Worm (Caenorhabditis elegans): ENCODE data around the gene R04A9.3.

The R04A9.3 gene

ce11 chrX:353134-353669, 27.2 kb downstream of the R04A9.3 start, which contains the start of gene sor-3 (continued):
- TF ChIP-seq mep-1 (tag; optimal IDR thresholded peaks at IDR 0.05), result peak; percentile 95
- TF ChIP-seq F26F4.8 (GFP tag; conservative IDR thresholded peaks at IDR 0.05), result peak; percentile 91
- TF ChIP-seq nhr-6 (tag; optimal IDR thresholded peaks at IDR 0.05), result peak; percentile 82
- TF ChIP-seq nhr-41 (GFP tag; IDR thresholded peaks at IDR 0.05), result peak; percentile 84
- TF ChIP-seq Y48G9A.11 (GFP tag; IDR thresholded peaks at IDR 0.05), result peak; percentile 58
- TF ChIP-seq nhr-48 (tag; optimal IDR thresholded peaks at IDR 0.05), result peak; percentile 65
- no peak for TF ChIP-seq ZK546.5 (tag; optimal IDR thresholded peaks at IDR 0.05)
- peak; percentile 79; the same call in 1 of the 2 replicates for TF ChIP-seq dmd-9 (GFP tag; IDR thresholded peaks at IDR 0.05)
- TF ChIP-seq mdl-1 (tag; optimal IDR thresholded peaks at IDR 0.05), result peak in 1 of 2 experiments; percentile 73
- TF ChIP-seq madf-5 (GFP tag; IDR thresholded peaks at IDR 0.05), result peak; percentile 91 to 97; a peak in 3 of 4 replicates
- TF ChIP-seq pha-4 (GFP tag; IDR thresholded peaks at IDR 0.05), result peak; percentile 95
- TF ChIP-seq pha-4 (tag; optimal IDR thresholded peaks at IDR 0.05), result no peak
- TF ChIP-seq mxl-3 (GFP tag; optimal IDR thresholded peaks at IDR 0.05), result peak; percentile 44
- TF ChIP-seq duxl-1 (tag; optimal IDR thresholded peaks at IDR 0.05; ENCODE audit: poor library complexity), result peak; percentile 85
- TF ChIP-seq dmd-8 (GFP tag; IDR thresholded peaks at IDR 0.05), result peak; percentile 91
- TF ChIP-seq ceh-82 (tag; optimal IDR thresholded peaks at IDR 0.05), result no peak
- TF ChIP-seq hif-1 (tag; optimal IDR thresholded peaks at IDR 0.05), result peak in 1 of 2 experiments; percentile 74
- peak; percentile 76 for TF ChIP-seq lin-13 (GFP tag; optimal IDR thresholded peaks at IDR 0.05)
- TF ChIP-seq vab-7 (GFP tag; IDR thresholded peaks at IDR 0.05), result peak; percentile 93
- peak; percentile 86 for TF ChIP-seq madf-9 (GFP tag; conservative IDR thresholded peaks at IDR 0.05)
- TF ChIP-seq gei-8 (GFP tag; optimal IDR thresholded peaks at IDR 0.05), result peak; percentile 24
- TF ChIP-seq ztf-11 (tag; optimal IDR thresholded peaks at IDR 0.05), result no peak
- TF ChIP-seq unc-62 (GFP tag; optimal IDR thresholded peaks at IDR 0.05 in 1 of 2), result no peak
- no peak for TF ChIP-seq unc-62 (tag; optimal IDR thresholded peaks at IDR 0.05)
- no peak for TF ChIP-seq set-16 (GFP tag; IDR thresholded peaks at IDR 0.05)
- peak; percentile 82 for TF ChIP-seq fkh-10 (GFP tag; optimal IDR thresholded peaks at IDR 0.05)
- TF ChIP-seq lin-15B (tag; optimal IDR thresholded peaks at IDR 0.05), result no peak
- peak; percentile 43 for TF ChIP-seq ces-1 (GFP tag; optimal IDR thresholded peaks at IDR 0.05)
- no peak for TF ChIP-seq lin-39 (tag; optimal IDR thresholded peaks at IDR 0.05)
- TF ChIP-seq ctbp-1 (GFP tag; IDR thresholded peaks at IDR 0.05), result peak; percentile 83
- TF ChIP-seq F37D6.2 (tag; optimal IDR thresholded peaks at IDR 0.05), result peak; percentile 73
- peak; percentile 62 for TF ChIP-seq ceh-32 (tag; optimal IDR thresholded peaks at IDR 0.05; ENCODE audit: poor library complexity)
- peak; percentile 31 for TF ChIP-seq spr-3 (GFP tag; optimal IDR thresholded peaks at IDR 0.05)
- no peak for TF ChIP-seq daf-12 (tag; optimal IDR thresholded peaks at IDR 0.05)
- TF ChIP-seq nhr-28 (tag; optimal IDR thresholded peaks at IDR 0.05), result peak; percentile 85
- peak; percentile 74; the same call in 1 of the 2 replicates for TF ChIP-seq zip-11 (GFP tag; IDR thresholded peaks at IDR 0.05)
- TF ChIP-seq php-3 (GFP tag; IDR thresholded peaks at IDR 0.05), result peak; percentile 55
- peak; percentile 28 for TF ChIP-seq zip-2 (tag; optimal IDR thresholded peaks at IDR 0.05)
- TF ChIP-seq attf-4 (tag; optimal IDR thresholded peaks at IDR 0.05), result no peak
- TF ChIP-seq nhr-11 (tag; optimal IDR thresholded peaks at IDR 0.05), result peak; percentile 72
- peak; percentile 74 for TF ChIP-seq nhr-111 (GFP tag; optimal IDR thresholded peaks at IDR 0.05)
- no peak for TF ChIP-seq pqm-1 (tag; optimal IDR thresholded peaks at IDR 0.05)
- TF ChIP-seq ceh-28 (tag; optimal IDR thresholded peaks at IDR 0.05), result no peak
- peak; percentile 66 for TF ChIP-seq nhr-25 (tag; optimal IDR thresholded peaks at IDR 0.05; ENCODE audit: borderline replicate concordance, insufficient read depth)
- peak; percentile 86 for TF ChIP-seq dve-1 (tag; optimal IDR thresholded peaks at IDR 0.05; ENCODE audit: insufficient read depth)
- peak; percentile 71 for TF ChIP-seq ztf-7 (tag; optimal IDR thresholded peaks at IDR 0.05)
- no peak for TF ChIP-seq skn-1 (tag; optimal IDR thresholded peaks at IDR 0.05)
- peak; percentile 70 for TF ChIP-seq Y75B8A.6 (GFP tag; IDR thresholded peaks at IDR 0.05)
- no peak for TF ChIP-seq nhr-76 (tag; optimal IDR thresholded peaks at IDR 0.05)
- TF ChIP-seq nhr-237 (tag; optimal IDR thresholded peaks at IDR 0.05), result no peak
- TF ChIP-seq T20F7.1 (GFP tag; optimal IDR thresholded peaks at IDR 0.05), result peak; percentile 89

Measured in whole organism, L4 larva.